Worm (Caenorhabditis elegans) whole organism, L1 larva: ENCODE results near the gene C50E3.5.

Source experiments
- ama-1 ChIP-seq: fragments of 150-350 bp; optimal IDR thresholded peaks from 2 replicates; lab custom pipeline; 2014
- ceh-88 ChIP-seq: fragments of 200-800 bp; sonication (Bioruptor generic); IDR thresholded peaks from 2 replicates; pipeline ENCODE4 v1.3.6; 2022; ENCODE audit warnings: missing genetic modification characterization, missing compliant biosample characterization
- nhr-237 ChIP-seq: fragments of 150-350 bp; optimal IDR thresholded peaks from 2 replicates; lab custom pipeline; 2014; ENCODE audit warnings: missing biosample characterization, missing genetic modification characterization
- nhr-28 ChIP-seq: fragments of 150-350 bp; optimal IDR thresholded peaks from 2 replicates; lab custom pipeline; 2014; ENCODE audit warnings: missing biosample characterization, missing genetic modification characterization
- snpc-4 ChIP-seq: fragments of 150-350 bp; optimal IDR thresholded peaks from 2 replicates; lab custom pipeline; 2014; ENCODE audit warnings: missing biosample characterization, missing genetic modification characterization

ce11 chrV:7634657-7635056, 46.9 kb downstream of the C50E3.5 start, which contains the start of gene srd-31:
- TF ChIP-seq snpc-4 (no peak), ceh-88 (GFP tag; lab: Robert Waterston, UW) (no peak), nhr-237 (no peak), nhr-28 (tag; lab: Kevin White, UChicago) (no peak), ama-1 (no peak)
